Worm (Caenorhabditis elegans) whole organism, late embryonic: Measurements from ENCODE around the gene nyn-3.

ENCODE experiments used
- ceh-31 ChIP-seq: sonication (generic microtip); optimal IDR thresholded peaks from 2 replicates; lab custom pipeline; 2016; ENCODE audit warnings: missing genetic modification characterization, missing compliant biosample characterization
- ceh-9 ChIP-seq: sonication (generic microtip); optimal IDR thresholded peaks from 2 replicates; lab custom pipeline; 2016; ENCODE audit warnings: mild to moderate bottlenecking, missing genetic modification characterization, inconsistent platforms, missing compliant biosample characterization
- dve-1 ChIP-seq: sonication (generic microtip); optimal IDR thresholded peaks from 2 replicates; lab custom pipeline; 2017; ENCODE audit warnings: antibody characterized with exemption, mild to moderate bottlenecking, missing genetic modification characterization, missing compliant biosample characterization
- hlh-30 ChIP-seq: sonication (generic microtip); optimal IDR thresholded peaks from 2 replicates; lab custom pipeline; 2017; ENCODE audit warnings: antibody characterized with exemption, missing genetic modification characterization, missing compliant biosample characterization; ENCODE audit not compliant: insufficient read depth

DNA sequence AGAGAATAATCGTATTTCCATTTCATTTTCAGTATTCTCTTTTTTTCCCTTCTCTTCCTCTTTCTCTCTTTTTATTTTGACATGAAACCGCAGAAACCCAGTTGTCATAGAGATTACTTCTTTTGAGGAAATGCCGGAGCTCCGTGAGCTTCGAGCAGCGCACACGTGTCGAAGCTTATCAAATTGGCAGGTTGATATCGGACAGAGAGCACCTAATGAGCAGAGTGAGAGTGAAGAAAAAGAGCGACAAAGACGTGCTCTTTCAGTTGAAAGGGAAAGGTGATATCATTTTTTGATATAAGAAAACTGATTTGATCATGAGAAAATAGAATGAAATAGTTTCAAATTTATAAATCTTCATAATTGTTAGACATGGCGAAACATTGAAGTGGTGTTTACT is 42.9 kb upstream of the nyn-3 start, which contains the start of gene C32D5.14:
- TF ChIP-seq ceh-31 (tag; lab: Kevin White, UChicago): no peak
- no peak for TF ChIP-seq dve-1 (tag; lab: Kevin White, UChicago)
- no peak for TF ChIP-seq ceh-9
- no peak for TF ChIP-seq hlh-30 (tag; lab: Kevin White, UChicago)
